Worm (Caenorhabditis elegans) whole organism, L4/young adult: ENCODE measurements around the gene nspb-2.
"Not testable (repeated sequence)": the region's sequence is repeated elsewhere in the genome, so short reads cannot be mapped to it uniquely, and the experiment has no call there.

Source experiments
- W03F9.2 ChIP-seq: fragments of 150-350 bp; optimal IDR thresholded peaks from 2 replicates; lab custom pipeline; 2014; ENCODE audit warnings: missing biosample characterization, missing genetic modification characterization
- dao-5 ChIP-seq: sonication (generic microtip); optimal IDR thresholded peaks from 2 replicates; lab custom pipeline; 2016; ENCODE audit warnings: missing genotype, missing genetic modification characterization, moderate library complexity, missing compliant biosample characterization
- him-1 ChIP-seq: sonication (generic microtip); optimal IDR thresholded peaks from 2 replicates; lab custom pipeline; 2016; ENCODE audit warnings: missing genotype, missing genetic modification reagents, missing genetic modification characterization, missing compliant biosample characterization

nspb-2 gene

ce11 chrIV:6572655-6573054 is 18.8 kb upstream of the nspb-2 start:
- TF ChIP-seq W03F9.2, result no peak
- TF ChIP-seq him-1, result no peak
- no peak for TF ChIP-seq dao-5 (tag; lab: Kevin White, UChicago)

DNA sequence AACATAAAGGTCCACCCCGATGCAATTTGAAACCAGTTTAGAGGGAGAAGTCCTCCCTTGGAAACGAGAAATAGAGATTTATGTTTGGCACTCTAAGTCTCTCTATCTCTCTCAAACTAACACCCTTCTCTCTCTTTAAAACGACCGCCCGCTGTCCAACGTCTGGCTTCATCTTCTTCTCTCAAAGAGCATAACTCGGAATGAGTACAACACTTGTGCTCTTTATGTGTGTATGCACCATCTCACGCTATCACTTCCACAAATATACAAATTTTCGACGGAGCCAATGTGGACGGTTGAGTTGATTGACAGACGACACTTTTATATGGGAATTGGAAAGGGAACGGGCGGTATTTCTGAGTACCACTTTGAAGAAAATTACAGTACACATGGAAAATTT is 17.2 kb upstream of the nspb-2 start:
- no peak for TF ChIP-seq W03F9.2
- TF ChIP-seq him-1, result no peak
- no peak for TF ChIP-seq dao-5 (tag; lab: Kevin White, UChicago)

ce11 chrIV:6575959-6576727 is 15.4 kb upstream of the nspb-2 start:
- TF ChIP-seq dao-5 (tag; lab: Kevin White, UChicago) (no peak), W03F9.2 (no peak), him-1 (no peak)

DNA sequence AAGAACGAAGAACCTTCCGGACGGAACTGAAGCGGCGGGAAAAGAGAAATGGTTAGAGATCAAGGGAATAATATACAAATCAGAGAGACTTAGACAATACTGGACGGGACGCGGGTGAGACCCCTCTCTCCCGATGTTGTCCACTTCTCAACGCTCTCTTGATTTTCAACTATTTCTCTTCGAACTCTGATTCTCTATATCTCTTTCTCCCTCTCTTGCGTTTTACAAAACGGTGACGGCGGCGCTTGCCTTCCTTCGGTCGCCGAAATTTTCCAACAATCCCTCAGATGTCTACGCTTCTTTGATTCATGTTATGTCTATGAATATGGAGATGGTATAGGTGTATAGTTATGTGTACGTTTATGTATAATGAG is 14.8 kb upstream of the nspb-2 start:
- TF ChIP-seq him-1 (no peak), dao-5 (tag; lab: Kevin White, UChicago) (no peak), W03F9.2 (no peak)

- TF ChIP-seq him-1 (no peak), W03F9.2 (no peak), dao-5 (tag; lab: Kevin White, UChicago) (no peak)
These were observed 13.6 kb upstream of the nspb-2 start, which contains the start of gene C43G2.3 for ce11 chrIV:6577914-6578313. C43G2.3 (plus strand) TSS chrIV:6578214.

ce11 chrIV:6581658-6582057 is 9.8 kb upstream of the nspb-2 start:
- TF ChIP-seq him-1 (no peak), dao-5 (tag; lab: Kevin White, UChicago) (no peak), W03F9.2 (no peak)

ce11 chrIV:6582604-6583003 is 8.9 kb upstream of the nspb-2 start, which contains the start of gene odr-8:
odr-8 (minus strand) TSS chrIV:6582704.
- TF ChIP-seq W03F9.2 (no peak), him-1 (no peak), dao-5 (tag; lab: Kevin White, UChicago) (no peak)

DNA sequence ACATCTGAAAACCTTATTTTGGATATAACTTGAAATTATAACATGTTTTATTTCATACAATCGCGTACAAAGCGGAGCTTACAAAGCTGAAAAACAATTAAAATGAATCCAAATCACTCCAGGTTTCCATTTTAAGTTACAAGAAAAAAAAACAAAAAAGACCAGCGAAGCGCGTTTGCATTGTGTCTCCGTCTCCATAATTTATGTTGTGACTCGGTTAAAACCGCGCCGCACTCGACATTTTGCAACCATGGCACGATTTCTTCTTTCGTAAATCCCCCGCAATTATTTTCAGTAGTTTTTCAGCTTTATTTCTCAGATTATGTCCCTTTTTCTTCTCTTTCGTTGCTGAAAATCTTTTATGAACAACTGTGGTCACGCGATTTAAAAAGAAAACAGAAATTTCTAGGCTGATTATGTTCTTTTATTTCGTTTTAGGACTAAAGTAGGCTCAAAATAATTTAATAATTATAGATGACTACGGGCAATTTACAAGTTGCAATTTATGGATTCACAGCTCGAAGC is 6.0 kb upstream of the nspb-2 start, which contains the start of the genes F38A5.2 and dnj-11:
Gene F38A5.2 (minus strand): TSS at position 4 of the 525 bp plus-strand sequence.
Gene dnj-11 (plus strand): TSS at position 475 of the 525 bp plus-strand sequence.
- TF ChIP-seq W03F9.2 (peak; percentile 92), dao-5 (tag; lab: Kevin White, UChicago) (no peak), him-1 (peak; percentile 27)

DNA sequence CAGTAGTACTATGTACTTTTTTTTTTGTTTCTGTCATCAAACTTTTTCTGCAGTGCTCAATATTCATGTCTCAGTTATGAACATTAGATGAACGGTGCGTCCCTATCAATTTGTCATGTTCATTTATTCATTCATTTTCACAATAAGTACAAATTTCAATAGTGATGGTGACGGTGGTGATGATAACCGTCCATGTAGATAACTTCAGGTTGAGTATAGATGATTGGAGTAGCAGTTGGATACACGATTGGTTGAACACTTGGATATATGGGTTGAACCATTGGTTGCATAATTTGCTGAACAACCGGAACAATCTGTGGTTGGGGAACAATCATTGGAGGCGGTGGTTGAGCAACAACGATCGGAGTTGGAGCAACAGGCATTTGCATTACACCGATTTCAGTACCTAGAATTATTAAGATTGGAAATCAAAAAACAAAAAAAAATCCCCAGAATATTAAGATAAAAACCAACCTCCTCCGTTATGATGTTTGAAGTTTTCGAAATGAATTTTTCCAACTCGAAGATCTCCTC is 3.3 kb upstream of the nspb-2 start:
- no peak for TF ChIP-seq dao-5 (tag; lab: Kevin White, UChicago)
- no peak for TF ChIP-seq W03F9.2
- TF ChIP-seq him-1, result no peak

- TF ChIP-seq dao-5 (tag; lab: Kevin White, UChicago), result no peak
- TF ChIP-seq him-1, result no peak
- TF ChIP-seq W03F9.2, result no peak
These were observed 1.5 kb upstream of the nspb-2 start, which contains the start of the genes lec-11 and irld-7 for ce11 chrIV:6590029-6590428. lec-11 (minus strand) TSS chrIV:6590154. irld-7 (plus strand) TSS chrIV:6590360.

DNA sequence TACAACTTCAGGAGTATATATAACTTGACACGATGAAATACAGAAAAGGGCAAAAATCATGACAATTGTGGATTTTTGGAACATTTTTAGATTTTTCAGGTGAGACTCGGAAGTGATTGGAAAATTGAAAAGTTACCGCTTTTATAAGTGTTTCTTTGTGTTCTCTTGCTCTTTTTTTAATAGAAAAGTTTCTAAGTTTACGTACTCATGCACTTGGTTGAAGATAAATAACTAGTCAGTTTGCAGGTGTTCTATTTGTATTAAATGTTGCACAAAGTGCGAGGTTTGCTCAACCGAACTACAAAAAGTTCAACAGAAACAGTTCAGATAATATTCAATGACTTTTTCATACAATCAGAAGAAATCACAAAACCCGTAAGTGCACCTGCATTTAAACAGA is 3.4 kb downstream of the nspb-2 start, which contains the start of gene nspb-3:
Gene nspb-3 (minus strand): TSS at position 101 of the 400 bp plus-strand sequence.
- not testable (repeated sequence) for TF ChIP-seq W03F9.2; him-1; dao-5 (tag; lab: Kevin White, UChicago)

DNA sequence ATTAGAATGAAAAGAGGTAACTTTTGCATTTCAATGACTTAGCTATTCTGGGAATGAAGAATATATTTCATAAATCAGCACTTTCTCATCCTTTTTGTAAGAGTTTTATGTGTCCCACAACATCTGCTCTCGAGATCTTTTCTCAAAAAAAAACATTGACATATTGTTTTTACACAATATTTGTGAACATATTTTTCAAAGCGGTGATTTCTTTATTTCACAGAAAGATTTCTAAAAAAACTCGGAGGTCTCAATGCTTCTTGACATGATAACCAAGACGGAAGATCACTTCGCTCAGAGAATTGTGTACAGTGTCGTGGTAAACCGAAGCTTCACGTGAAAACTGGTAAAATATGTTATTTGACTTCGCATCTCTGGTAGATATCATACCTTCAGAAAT is 4.4 kb downstream of the nspb-2 start, which contains the start of gene F38A5.22:
Gene F38A5.22 (minus strand): TSS at position 29 of the 400 bp plus-strand sequence.
- TF ChIP-seq dao-5 (tag; lab: Kevin White, UChicago) (no peak), W03F9.2 (no peak)

DNA sequence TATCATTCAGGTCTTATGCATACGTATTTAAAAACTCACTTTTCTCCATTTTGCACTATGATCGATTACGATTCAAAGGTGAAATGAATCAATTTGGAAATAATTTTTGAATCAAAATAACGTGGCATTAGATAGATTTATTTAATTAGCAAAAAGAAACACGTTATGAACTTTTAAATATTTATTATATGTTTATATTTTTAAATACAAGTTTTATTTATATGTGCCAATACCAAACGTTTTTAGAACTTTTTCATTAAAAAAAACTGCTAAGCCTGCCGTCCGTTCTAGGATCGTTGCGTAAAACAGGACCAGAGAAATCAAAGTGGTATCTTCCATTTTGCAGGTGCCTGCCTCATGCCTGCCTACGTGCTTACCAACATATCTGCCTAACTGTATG is 5.8 kb downstream of the nspb-2 start, which contains the start of gene F38A5.6:
Gene F38A5.6 (minus strand): TSS at position 101 of the 400 bp plus-strand sequence.
- TF ChIP-seq dao-5 (tag; lab: Kevin White, UChicago) (no peak), W03F9.2 (no peak), him-1 (no peak)

DNA sequence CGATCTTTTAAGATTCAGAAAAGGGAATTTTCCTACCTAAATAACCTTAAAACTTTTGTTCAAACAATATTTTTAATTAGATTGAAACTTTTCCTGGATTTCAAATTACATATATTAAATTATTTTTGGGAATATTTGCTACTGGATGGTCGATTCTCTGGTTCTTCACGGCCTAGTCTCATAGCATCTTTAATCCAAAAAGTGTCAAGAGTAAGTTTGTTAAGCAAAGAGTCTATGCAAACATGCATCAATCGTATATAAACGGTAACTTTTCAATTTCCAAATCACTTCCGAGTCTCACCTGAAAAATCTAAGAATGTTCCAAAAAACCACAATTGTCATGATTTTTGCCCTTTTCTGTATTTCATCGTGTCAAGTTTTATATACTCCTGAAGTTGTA is 6.4 kb downstream of the nspb-2 start, which contains the start of gene nspb-4:
Gene nspb-4 (plus strand): TSS at position 301 of the 400 bp plus-strand sequence.
- not testable (repeated sequence) for TF ChIP-seq dao-5 (tag; lab: Kevin White, UChicago); W03F9.2; him-1
